Fruit fly (Drosophila melanogaster) whole organism, prepupa: ENCODE results near the gene Hipk.
A peak's percentile ranks its signal among the peaks of the same experiment; 100 is the strongest.

Experiments
- CG10669 ChIP-seq: fragments of 200-800 bp; sonication (Bioruptor generic); optimal IDR thresholded peaks from 3 replicates; lab custom pipeline; 2018; ENCODE audit warnings: missing biosample characterization, mild to moderate bottlenecking, missing genetic modification characterization, moderate library complexity
- CG11762 ChIP-seq: fragments of 200-800 bp; sonication (Bioruptor generic); optimal IDR thresholded peaks from 3 replicates; lab custom pipeline; 2016; ENCODE audit warnings: missing biosample characterization, missing genetic modification characterization; ENCODE audit not compliant: insufficient read depth
- CG11902 ChIP-seq: fragments of 200-800 bp; sonication (Bioruptor generic); optimal IDR thresholded peaks from 3 replicates; lab custom pipeline; 2016; ENCODE audit warnings: missing biosample characterization, missing genetic modification characterization
- CG15336 ChIP-seq: fragments of 200-800 bp; sonication (Bioruptor generic); IDR thresholded peaks from 2 replicates; pipeline ENCODE4 v1.3.6; 2022; ENCODE audit warnings: missing biosample characterization, missing genetic modification characterization
- CG1621 ChIP-seq: fragments of 200-800 bp; sonication (Bioruptor generic); optimal IDR thresholded peaks from 3 replicates; lab custom pipeline; 2018; ENCODE audit warnings: missing biosample characterization, mild to moderate bottlenecking, missing genetic modification characterization
- CG16779 ChIP-seq: fragments of 200-800 bp; sonication (Bioruptor generic); optimal IDR thresholded peaks from 3 replicates; lab custom pipeline; 2017; ENCODE audit warnings: missing biosample characterization, mild to moderate bottlenecking, missing genetic modification characterization
- CG3032 ChIP-seq: fragments of 200-800 bp; optimal IDR thresholded peaks from 2 replicates; lab custom pipeline; 2019; ENCODE audit warnings: missing biosample characterization, mild to moderate bottlenecking, missing genetic modification characterization, moderate library complexity
- CG31627 ChIP-seq: fragments of 200-800 bp; sonication (Bioruptor generic); optimal IDR thresholded peaks from 3 replicates; lab custom pipeline; 2016; ENCODE audit warnings: missing biosample characterization, missing genetic modification characterization
- CG32006 ChIP-seq: fragments of 200-800 bp; sonication (Bioruptor generic); optimal IDR thresholded peaks from 3 replicates; lab custom pipeline; 2017; ENCODE audit warnings: missing biosample characterization, mild to moderate bottlenecking, missing genetic modification characterization
- CG34406 ChIP-seq: fragments of 200-800 bp; sonication (Bioruptor generic); optimal IDR thresholded peaks from 3 replicates; lab custom pipeline; 2016; ENCODE audit warnings: missing biosample characterization, missing genetic modification characterization
- CG4318 ChIP-seq: fragments of 200-800 bp; sonication (Bioruptor generic); optimal IDR thresholded peaks from 3 replicates; lab custom pipeline; 2017; ENCODE audit warnings: missing biosample characterization, mild to moderate bottlenecking, missing genetic modification characterization
- CG6163 ChIP-seq: fragments of 200-800 bp; sonication (Bioruptor generic); IDR thresholded peaks from 3 replicates; pipeline ENCODE4 v1.3.6; 2022; ENCODE audit warnings: missing biosample characterization, missing genetic modification characterization
- CG6276 ChIP-seq: fragments of 200-800 bp; sonication (Bioruptor generic); optimal IDR thresholded peaks from 2 replicates; lab custom pipeline; 2017; ENCODE audit warnings: missing biosample characterization, mild to moderate bottlenecking, missing genetic modification characterization
- CG6854 ChIP-seq: fragments of 200-800 bp; sonication (Bioruptor generic); optimal IDR thresholded peaks from 2 replicates; lab custom pipeline; 2017; ENCODE audit warnings: missing biosample characterization, mild to moderate bottlenecking, missing genetic modification characterization
- CG7368 ChIP-seq: fragments of 200-800 bp; sonication (Bioruptor generic); optimal IDR thresholded peaks from 3 replicates; lab custom pipeline; 2016; ENCODE audit warnings: missing biosample characterization, missing genetic modification characterization
- CG8119 ChIP-seq: fragments of 200-800 bp; sonication (Bioruptor generic); IDR thresholded peaks from 3 replicates; pipeline ENCODE4 v1.3.6; 2022; ENCODE audit warnings: missing biosample characterization, missing genetic modification characterization
- CG8319 ChIP-seq: fragments of 200-800 bp; sonication (Bioruptor generic); optimal IDR thresholded peaks from 3 replicates; lab custom pipeline; 2016; ENCODE audit warnings: missing biosample characterization, missing genetic modification characterization
- CG8632 ChIP-seq: fragments of 200-800 bp; sonication (Bioruptor generic); optimal IDR thresholded peaks from 3 replicates; lab custom pipeline; 2016; ENCODE audit warnings: missing biosample characterization, missing genetic modification characterization
- CG9139 ChIP-seq: fragments of 200-800 bp; sonication (Bioruptor generic); optimal IDR thresholded peaks from 3 replicates; lab custom pipeline; 2017; ENCODE audit warnings: missing biosample characterization, mild to moderate bottlenecking, missing genetic modification characterization
- Eip75B ChIP-seq: fragments of 200-800 bp; sonication (Bioruptor generic); optimal IDR thresholded peaks from 3 replicates; lab custom pipeline; 2016; ENCODE audit warnings: missing biosample characterization, missing genetic modification characterization
- Eip78C ChIP-seq: fragments of 200-800 bp; sonication (Bioruptor generic); peaks from one replicate; lab custom pipeline; 2016; ENCODE audit warnings: missing biosample characterization, missing genetic modification characterization
- Ets21C ChIP-seq: fragments of 200-800 bp; sonication (Bioruptor generic); optimal IDR thresholded peaks from 3 replicates; lab custom pipeline; 2016; ENCODE audit warnings: missing biosample characterization, missing genetic modification characterization
- Gug ChIP-seq: fragments of 200-800 bp; sonication (Bioruptor generic); IDR thresholded peaks from 2 replicates; pipeline ENCODE4 v1.3.6; 2022; ENCODE audit warnings: missing biosample characterization, missing genetic modification characterization
- Hr38 ChIP-seq: sonication (Bioruptor generic); optimal IDR thresholded peaks from 2 replicates; lab custom pipeline; 2016; ENCODE audit warnings: missing biosample characterization, missing genetic modification characterization
- Hr4 ChIP-seq: fragments of 200-800 bp; sonication (Bioruptor generic); optimal IDR thresholded peaks from 3 replicates; lab custom pipeline; 2016; ENCODE audit warnings: missing biosample characterization, missing genetic modification characterization
- OdsH ChIP-seq: fragments of 200-800 bp; sonication (Bioruptor generic); optimal IDR thresholded peaks from 3 replicates; lab custom pipeline; 2016; ENCODE audit warnings: missing biosample characterization, missing genetic modification characterization
- Smox ChIP-seq: fragments of 200-800 bp; sonication (Bioruptor generic); optimal IDR thresholded peaks from 3 replicates; lab custom pipeline; 2016; ENCODE audit warnings: missing biosample characterization, missing genetic modification characterization
- Sox102F ChIP-seq: fragments of 200-800 bp; sonication (Bioruptor generic); optimal IDR thresholded peaks from 2 replicates; lab custom pipeline; 2016; ENCODE audit warnings: missing biosample characterization, mild to moderate bottlenecking, missing genetic modification characterization
- cyc ChIP-seq: fragments of 200-800 bp; sonication (Bioruptor generic); optimal IDR thresholded peaks from 3 replicates; lab custom pipeline; 2016; ENCODE audit warnings: missing biosample characterization, missing genetic modification characterization
- dac ChIP-seq: fragments of 200-800 bp; sonication (Bioruptor generic); optimal IDR thresholded peaks from 2 replicates; lab custom pipeline; 2017; ENCODE audit warnings: missing biosample characterization, mild to moderate bottlenecking, missing genetic modification characterization
- dsx ChIP-seq: fragments of 200-800 bp; optimal IDR thresholded peaks from 3 replicates; lab custom pipeline; 2019; ENCODE audit warnings: missing biosample characterization, mild to moderate bottlenecking, missing genetic modification characterization, moderate library complexity; ENCODE audit not compliant: poor library complexity, severe bottlenecking
- eg ChIP-seq: fragments of 200-800 bp; sonication (Bioruptor generic); IDR thresholded peaks from 3 replicates; pipeline ENCODE4 v1.3.6; 2022; ENCODE audit warnings: missing biosample characterization, missing genetic modification characterization
- esn ChIP-seq: fragments of 200-800 bp; sonication (Bioruptor generic); optimal IDR thresholded peaks from 2 replicates; lab custom pipeline; 2016; ENCODE audit warnings: missing biosample characterization, mild to moderate bottlenecking, missing genetic modification characterization, moderate library complexity
- fd85E ChIP-seq: fragments of 200-800 bp; sonication (Bioruptor generic); optimal IDR thresholded peaks from 3 replicates; lab custom pipeline; 2016; ENCODE audit warnings: missing biosample characterization, missing genetic modification characterization
- fkh ChIP-seq: fragments of 200-800 bp; sonication (Bioruptor generic); optimal IDR thresholded peaks from 3 replicates; lab custom pipeline; 2017; ENCODE audit warnings: missing biosample characterization, mild to moderate bottlenecking, missing genetic modification characterization, moderate library complexity
- lz ChIP-seq: fragments of 200-800 bp; sonication (Bioruptor generic); optimal IDR thresholded peaks from 3 replicates; lab custom pipeline; 2016; ENCODE audit warnings: missing biosample characterization, missing genetic modification characterization
- net ChIP-seq: fragments of 200-800 bp; sonication (Bioruptor generic); optimal IDR thresholded peaks from 3 replicates; lab custom pipeline; 2016; ENCODE audit warnings: missing biosample characterization, missing genetic modification characterization
- pdm3 ChIP-seq: fragments of 200-800 bp; sonication (Bioruptor generic); optimal IDR thresholded peaks from 3 replicates; lab custom pipeline; 2016; ENCODE audit warnings: missing biosample characterization, missing genetic modification characterization
- ss ChIP-seq, 2 experiments: fragments of 200-800 bp; sonication (Bioruptor generic); optimal IDR thresholded peaks; 2 replicates in 1 of 2; 3 replicates in 1 of 2; lab custom pipeline; 2017 to 2018; ENCODE audit warnings: mild to moderate bottlenecking in 2 of 2, missing biosample characterization in 2 of 2, missing genetic modification characterization in 2 of 2, moderate library complexity in 1 of 2
- svp ChIP-seq: fragments of 200-800 bp; sonication (Bioruptor generic); peaks from one replicate; lab custom pipeline; 2016; ENCODE audit warnings: missing biosample characterization, missing genetic modification characterization
- topi ChIP-seq: fragments of 200-800 bp; sonication (Bioruptor generic); optimal IDR thresholded peaks from 3 replicates; lab custom pipeline; 2016; ENCODE audit warnings: missing biosample characterization, missing genetic modification characterization
- vri ChIP-seq: fragments of 200-800 bp; sonication (Bioruptor generic); optimal IDR thresholded peaks from 3 replicates; lab custom pipeline; 2016; ENCODE audit warnings: missing biosample characterization, mild to moderate bottlenecking, missing genetic modification characterization

Gene Hipk

DNA sequence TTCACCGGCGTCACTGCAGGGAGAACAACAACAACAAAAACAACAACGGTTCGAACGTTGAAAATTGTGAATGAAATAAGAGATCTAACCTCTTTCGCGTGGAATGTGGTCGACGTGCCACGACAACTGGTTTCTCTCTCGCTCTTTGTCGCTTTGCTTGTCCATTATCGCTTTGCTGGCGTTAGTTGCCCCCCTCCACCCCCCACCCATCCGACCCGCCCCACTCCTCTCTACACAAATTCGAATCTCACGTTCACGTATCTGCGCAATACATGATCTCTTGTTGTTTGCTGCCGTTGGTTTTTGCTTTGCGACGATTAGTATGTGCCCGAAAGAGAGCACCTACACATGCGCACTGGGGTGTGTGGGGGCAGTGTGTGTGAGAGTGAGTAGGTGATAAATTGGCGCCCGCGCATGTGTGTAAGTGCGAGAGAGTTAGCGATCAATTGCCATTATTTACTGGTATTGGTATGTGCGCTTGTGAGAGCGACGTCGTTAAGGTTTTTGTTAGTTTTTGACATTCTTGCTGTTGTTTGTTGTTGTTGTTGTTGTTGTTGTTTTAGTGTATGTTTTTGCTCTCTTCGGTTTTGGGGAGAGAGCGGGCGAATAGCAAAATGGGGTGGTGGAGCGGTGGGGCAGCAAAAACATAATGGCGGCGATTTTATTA is 73.8 kb downstream of the Hipk start (continued):
- TF ChIP-seq Gug (peak; percentile 57), Hr4 (GFP tag; lab: Kevin White, UChicago) (no peak), CG9139 (GFP tag; lab: Kevin White, UChicago) (no peak), CG7368 (GFP tag; lab: Kevin White, UChicago) (no peak), Smox (GFP tag; lab: Kevin White, UChicago) (no peak), CG8319 (no peak), CG16779 (no peak), dac (GFP tag; lab: Kevin White, UChicago) (no peak), Hr38 (no peak), CG6854 (GFP tag; lab: Kevin White, UChicago) (peak; percentile 59), CG10669 (no peak), CG8632 (GFP tag; lab: Kevin White, UChicago) (no peak), CG3032 (tag; lab: Kevin White, UChicago) (no peak), Eip78C (GFP tag; lab: Kevin White, UChicago) (no peak), net (GFP tag; lab: Kevin White, UChicago) (no peak), lz (GFP tag; lab: Kevin White, UChicago) (no peak), CG11762 (no peak), OdsH (no peak), CG1621 (tag; lab: Kevin White, UChicago) (no peak), CG32006 (GFP tag; lab: Kevin White, UChicago) (no peak), fkh (peak; percentile 87), esn (GFP tag; lab: Kevin White, UChicago) (no peak), CG6276 (GFP tag; lab: Kevin White, UChicago) (peak; percentile 49), CG15336 (GFP tag; lab: Robert Waterston, UW) (peak; percentile 65), topi (GFP tag; lab: Kevin White, UChicago) (no peak), Eip75B (GFP tag; lab: Kevin White, UChicago) (no peak), cyc (GFP tag; lab: Kevin White, UChicago) (no peak), CG4318 (GFP tag; lab: Kevin White, UChicago) (no peak), CG34406 (no peak), dsx (peak; percentile 8), vri (GFP tag; lab: Kevin White, UChicago) (peak; percentile 51), Sox102F (GFP tag; lab: Kevin White, UChicago) (no peak), Ets21C (no peak), ss (GFP tag; optimal IDR thresholded peaks at IDR 0.05; lab: Kevin White, UChicago) (no peak), CG6163 (GFP tag; lab: Robert Waterston, UW) (peak; percentile 79; the same call in 2 of the 3 replicates)

DNA sequence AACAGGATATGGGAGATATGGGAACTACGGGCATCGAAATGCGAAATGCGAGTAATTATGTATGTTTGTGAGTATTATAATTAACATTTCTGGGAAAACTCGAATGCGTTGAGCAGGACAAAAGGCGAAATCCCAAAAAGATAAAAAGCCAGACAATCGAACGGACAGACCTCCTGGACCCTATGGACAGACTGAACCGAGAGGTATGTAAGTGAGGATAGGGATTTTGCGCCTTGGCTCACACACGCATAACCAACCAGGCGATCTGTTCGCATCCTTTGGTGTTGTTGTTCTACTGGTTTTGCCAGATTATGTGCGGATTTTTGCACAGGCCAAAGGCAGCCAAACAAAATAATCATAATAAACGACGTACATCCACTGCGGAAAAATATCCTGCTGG is 75.1 kb downstream of the Hipk start:
- TF ChIP-seq CG31627 (GFP tag; lab: Kevin White, UChicago), result no peak
- TF ChIP-seq CG15336 (GFP tag; lab: Robert Waterston, UW), result no peak
- TF ChIP-seq Hr4 (GFP tag; lab: Kevin White, UChicago), result no peak
- TF ChIP-seq ss (GFP tag; optimal IDR thresholded peaks at IDR 0.05; lab: Kevin White, UChicago), result no peak
- TF ChIP-seq CG6854 (GFP tag; lab: Kevin White, UChicago), result no peak
- TF ChIP-seq CG8119, result no peak
- TF ChIP-seq CG11902 (GFP tag; lab: Kevin White, UChicago), result no peak
- TF ChIP-seq CG4318 (GFP tag; lab: Kevin White, UChicago), result no peak
- TF ChIP-seq CG7368 (GFP tag; lab: Kevin White, UChicago), result no peak
- TF ChIP-seq CG6163 (GFP tag; lab: Robert Waterston, UW), result no peak
- TF ChIP-seq svp (GFP tag; lab: Kevin White, UChicago), result no peak
- no peak for TF ChIP-seq pdm3 (GFP tag; lab: Kevin White, UChicago)
- TF ChIP-seq dac (GFP tag; lab: Kevin White, UChicago), result no peak
- no peak for TF ChIP-seq vri (GFP tag; lab: Kevin White, UChicago)
- no peak for TF ChIP-seq eg (GFP tag; lab: Robert Waterston, UW)
- no peak for TF ChIP-seq fd85E (GFP tag; lab: Kevin White, UChicago)
- TF ChIP-seq Ets21C, result no peak
- no peak for TF ChIP-seq fkh
- no peak for TF ChIP-seq CG11762
